Fruit fly (Drosophila melanogaster) whole organism, embryonic: Measurements from ENCODE around the gene Rad17.

Experiments used
- B-H1 ChIP-seq: fragments of 200-800 bp; sonication (Bioruptor generic); IDR thresholded peaks from 3 replicates; pipeline ENCODE4 v1.3.6; 2022; ENCODE audit warnings: missing biosample characterization, missing genetic modification characterization
- CG10209 ChIP-seq: fragments of 200-800 bp; sonication (Bioruptor generic); optimal IDR thresholded peaks from 3 replicates; lab custom pipeline; 2017; ENCODE audit warnings: missing biosample characterization, mild to moderate bottlenecking, missing genetic modification characterization, missing genetic modification reagents
- CG12299 ChIP-seq: fragments of 200-800 bp; sonication (Bioruptor generic); optimal IDR thresholded peaks from 2 replicates; lab custom pipeline; 2018; ENCODE audit warnings: missing biosample characterization, mild to moderate bottlenecking, missing genetic modification characterization
- CG13775 ChIP-seq: fragments of 200-800 bp; sonication (Bioruptor generic); optimal IDR thresholded peaks from 3 replicates; lab custom pipeline; 2017; ENCODE audit warnings: missing biosample characterization, mild to moderate bottlenecking, missing genetic modification characterization
- CG13894 ChIP-seq: fragments of 200-800 bp; sonication (Bioruptor generic); optimal IDR thresholded peaks from 3 replicates; lab custom pipeline; 2018; ENCODE audit warnings: missing biosample characterization, mild to moderate bottlenecking, missing genetic modification characterization, moderate library complexity
- CG14710 ChIP-seq: fragments of 200-800 bp; sonication (Bioruptor generic); optimal IDR thresholded peaks from 3 replicates; lab custom pipeline; 2019; ENCODE audit warnings: missing biosample characterization, mild to moderate bottlenecking, missing genetic modification characterization, moderate library complexity
- CG15601 ChIP-seq: fragments of 200-800 bp; sonication (Bioruptor generic); optimal IDR thresholded peaks from 3 replicates; lab custom pipeline; 2019; ENCODE audit warnings: missing biosample characterization, mild to moderate bottlenecking, missing genetic modification characterization, moderate library complexity
- CG18599 ChIP-seq: fragments of 200-800 bp; sonication (Bioruptor generic); optimal IDR thresholded peaks from 3 replicates; lab custom pipeline; 2017; ENCODE audit warnings: missing biosample characterization, missing genetic modification characterization, mild to moderate bottlenecking, moderate library complexity, missing genetic modification reagents
- CG2712 ChIP-seq: fragments of 200-800 bp; optimal IDR thresholded peaks from 3 replicates; lab custom pipeline; 2019; ENCODE audit warnings: missing biosample characterization, mild to moderate bottlenecking, missing genetic modification characterization, moderate library complexity
- CG31441 ChIP-seq: fragments of 200-800 bp; sonication (Bioruptor generic); IDR thresholded peaks from 2 replicates; pipeline ENCODE4 v1.3.6; 2022; ENCODE audit warnings: missing biosample characterization, missing genetic modification characterization
- CG4282 ChIP-seq: fragments of 200-800 bp; sonication (Bioruptor generic); optimal IDR thresholded peaks from 2 replicates; lab custom pipeline; 2016; ENCODE audit warnings: missing biosample characterization, missing genetic modification characterization
- CG4360 ChIP-seq: fragments of 200-800 bp; sonication (Bioruptor generic); IDR thresholded peaks from 2 replicates; pipeline ENCODE4 v1.3.6; 2022; ENCODE audit warnings: missing biosample characterization, missing genetic modification characterization
- CG5245 ChIP-seq: fragments of 200-800 bp; sonication (Bioruptor generic); optimal IDR thresholded peaks from 3 replicates; lab custom pipeline; 2016; ENCODE audit warnings: missing biosample characterization, missing genetic modification characterization
- CG6791 ChIP-seq: fragments of 200-800 bp; sonication (Bioruptor generic); IDR thresholded peaks from 3 replicates; pipeline ENCODE4 v1.3.6; 2022; ENCODE audit warnings: missing biosample characterization, missing genetic modification characterization; ENCODE audit not compliant: partially characterized antibody
- CG7786 ChIP-seq: fragments of 200-800 bp; sonication (Bioruptor generic); optimal IDR thresholded peaks from 2 replicates; lab custom pipeline; 2016; ENCODE audit warnings: missing biosample characterization, missing genetic modification characterization
- CG8924 ChIP-seq: fragments of 200-800 bp; optimal IDR thresholded peaks from 3 replicates; lab custom pipeline; 2019; ENCODE audit warnings: missing biosample characterization, mild to moderate bottlenecking, missing genetic modification characterization, moderate library complexity
- CG9876 ChIP-seq: fragments of 200-800 bp; sonication (Bioruptor generic); optimal IDR thresholded peaks from 2 replicates; lab custom pipeline; 2016; ENCODE audit warnings: missing biosample characterization, missing genetic modification characterization
- CHES-1-like ChIP-seq: fragments of 200-800 bp; sonication (Bioruptor generic); optimal IDR thresholded peaks from 2 replicates; lab custom pipeline; 2016; ENCODE audit warnings: missing biosample characterization, missing genetic modification characterization
- Camta ChIP-seq: fragments of 200-800 bp; sonication (Bioruptor generic); optimal IDR thresholded peaks from 2 replicates; lab custom pipeline; 2016; ENCODE audit warnings: missing biosample characterization, missing genetic modification characterization
- Dbx ChIP-seq: fragments of 200-800 bp; sonication (Bioruptor generic); IDR thresholded peaks from 3 replicates; pipeline ENCODE4 v1.3.6; 2022; ENCODE audit warnings: missing biosample characterization, missing genetic modification characterization
- Dfd ChIP-seq, 2 experiments: fragments of >200 bp; optimal IDR thresholded peaks; 2 replicates each; lab custom pipeline; 2017; ENCODE audit warnings: missing biosample characterization in 2 of 2, missing genetic modification characterization in 2 of 2
- Ets97D ChIP-seq: fragments of 200-800 bp; sonication (Bioruptor generic); optimal IDR thresholded peaks from 3 replicates; lab custom pipeline; 2016; ENCODE audit warnings: missing biosample characterization, missing genetic modification characterization
- Hey ChIP-seq: fragments of 200-800 bp; sonication (Bioruptor generic); optimal IDR thresholded peaks from 3 replicates; lab custom pipeline; 2018; ENCODE audit warnings: missing biosample characterization, mild to moderate bottlenecking, missing genetic modification characterization
- Hsf ChIP-seq: fragments of 200-800 bp; sonication (Bioruptor generic); optimal IDR thresholded peaks from 3 replicates; lab custom pipeline; 2016; ENCODE audit warnings: missing biosample characterization, missing genetic modification characterization
- Lhr ChIP-seq: fragments of 200-800 bp; sonication (Bioruptor generic); optimal IDR thresholded peaks from 3 replicates; lab custom pipeline; 2017; ENCODE audit warnings: mild to moderate bottlenecking, missing biosample characterization, missing genetic modification reagents, missing genetic modification characterization
- Lim3 ChIP-seq: fragments of 200-800 bp; sonication (Bioruptor generic); IDR thresholded peaks from 2 replicates; pipeline ENCODE4 v1.3.6; 2022; ENCODE audit warnings: missing biosample characterization, missing genetic modification characterization
- Mad ChIP-seq: fragments of 200-800 bp; sonication (Bioruptor generic); optimal IDR thresholded peaks from 2 replicates; lab custom pipeline; 2016; ENCODE audit warnings: missing biosample characterization, missing genetic modification characterization
- Vsx1 ChIP-seq: fragments of 200-800 bp; sonication (Bioruptor generic); optimal IDR thresholded peaks from 2 replicates; lab custom pipeline; 2017; ENCODE audit warnings: missing biosample characterization, mild to moderate bottlenecking, missing genetic modification characterization, missing genetic modification reagents
- ab ChIP-seq: fragments of 200-800 bp; sonication (Bioruptor generic); optimal IDR thresholded peaks from 2 replicates; lab custom pipeline; 2016; ENCODE audit warnings: missing biosample characterization, missing genetic modification characterization
- ash1 ChIP-seq: fragments of 200-800 bp; sonication (Bioruptor generic); optimal IDR thresholded peaks from 2 replicates; lab custom pipeline; 2018; ENCODE audit warnings: missing biosample characterization, mild to moderate bottlenecking, missing genetic modification characterization
- az2 ChIP-seq: fragments of 200-800 bp; sonication (Bioruptor generic); optimal IDR thresholded peaks from 3 replicates; lab custom pipeline; 2016; ENCODE audit warnings: missing biosample characterization, missing genetic modification characterization
- br ChIP-seq: fragments of >200 bp; optimal IDR thresholded peaks from 2 replicates; lab custom pipeline; 2017
- cg ChIP-seq: fragments of 200-800 bp; sonication (Bioruptor generic); optimal IDR thresholded peaks from 3 replicates; lab custom pipeline; 2019; ENCODE audit warnings: missing biosample characterization, mild to moderate bottlenecking, missing genetic modification characterization, moderate library complexity
- crp ChIP-seq, 2 experiments: fragments of 200-800 bp; sonication (Bioruptor generic); optimal IDR thresholded peaks; 2 replicates in 1 of 2; 3 replicates in 1 of 2; lab custom pipeline; 2017; ENCODE audit warnings: missing biosample characterization in 2 of 2, missing genetic modification characterization in 2 of 2, mild to moderate bottlenecking in 1 of 2, moderate library complexity in 1 of 2
- disco-r ChIP-seq: fragments of 200-800 bp; sonication (Bioruptor generic); optimal IDR thresholded peaks from 2 replicates; lab custom pipeline; 2016; ENCODE audit warnings: missing biosample characterization, missing genetic modification characterization
- eyg ChIP-seq: fragments of 200-800 bp; sonication (Bioruptor generic); optimal IDR thresholded peaks from 3 replicates; lab custom pipeline; 2016; ENCODE audit warnings: missing biosample characterization, missing genetic modification characterization
- gcm ChIP-seq: fragments of 200-800 bp; sonication (Bioruptor generic); optimal IDR thresholded peaks from 2 replicates; lab custom pipeline; 2019; ENCODE audit warnings: missing biosample characterization, mild to moderate bottlenecking, missing genetic modification characterization, moderate library complexity
- gfzf ChIP-seq: fragments of 200-800 bp; sonication (Bioruptor generic); optimal IDR thresholded peaks from 2 replicates; lab custom pipeline; 2016; ENCODE audit warnings: missing biosample characterization, mild to moderate bottlenecking, missing genetic modification characterization, moderate library complexity
- ham ChIP-seq: fragments of 200-800 bp; sonication (Bioruptor generic); IDR thresholded peaks from 2 replicates; pipeline ENCODE4 v1.3.6; 2022; ENCODE audit warnings: missing biosample characterization, missing genetic modification characterization
- kah ChIP-seq: fragments of 200-800 bp; sonication (Bioruptor generic); optimal IDR thresholded peaks from 2 replicates; lab custom pipeline; 2018; ENCODE audit warnings: missing biosample characterization, mild to moderate bottlenecking, missing genetic modification characterization
- nau ChIP-seq: fragments of 200-800 bp; sonication (Bioruptor generic); optimal IDR thresholded peaks from 3 replicates; lab custom pipeline; 2017; ENCODE audit warnings: missing biosample characterization, mild to moderate bottlenecking, missing genetic modification characterization, missing genetic modification reagents
- phol ChIP-seq: fragments of 200-800 bp; sonication (Bioruptor generic); optimal IDR thresholded peaks from 3 replicates; lab custom pipeline; 2018; ENCODE audit warnings: missing biosample characterization, mild to moderate bottlenecking, missing genetic modification characterization, moderate library complexity
- pzg ChIP-seq: fragments of 200-800 bp; sonication (Bioruptor generic); optimal IDR thresholded peaks from 3 replicates; lab custom pipeline; 2018; ENCODE audit warnings: missing biosample characterization, mild to moderate bottlenecking, missing genetic modification characterization, moderate library complexity
- run ChIP-seq: fragments of 200-800 bp; sonication (Bioruptor generic); optimal IDR thresholded peaks from 3 replicates; lab custom pipeline; 2018; ENCODE audit warnings: missing biosample characterization, mild to moderate bottlenecking, missing genetic modification characterization
- salm ChIP-seq: fragments of 200-800 bp; sonication (Bioruptor generic); optimal IDR thresholded peaks from 2 replicates; lab custom pipeline; 2018; ENCODE audit warnings: missing biosample characterization, mild to moderate bottlenecking, missing genetic modification characterization
- scrt ChIP-seq: fragments of 200-800 bp; sonication (Bioruptor generic); optimal IDR thresholded peaks from 2 replicates; lab custom pipeline; 2018; ENCODE audit warnings: missing biosample characterization, mild to moderate bottlenecking, missing genetic modification characterization, moderate library complexity
- sqz ChIP-seq: fragments of 200-800 bp; sonication (Bioruptor generic); optimal IDR thresholded peaks from 3 replicates; lab custom pipeline; 2018; ENCODE audit warnings: missing biosample characterization, mild to moderate bottlenecking, missing genetic modification characterization
- tgo ChIP-seq: fragments of 200-800 bp; sonication (Bioruptor generic); IDR thresholded peaks from 3 replicates; pipeline ENCODE4 v1.3.6; 2022; ENCODE audit warnings: missing biosample characterization, missing genetic modification characterization
- twi ChIP-seq: fragments of 200-800 bp; optimal IDR thresholded peaks from 2 replicates; lab custom pipeline; 2019; ENCODE audit warnings: missing biosample characterization, mild to moderate bottlenecking, missing genetic modification characterization, moderate library complexity
- vnd ChIP-seq: fragments of 200-800 bp; sonication (Bioruptor generic); IDR thresholded peaks from 3 replicates; pipeline ENCODE4 v1.3.6; 2022; ENCODE audit warnings: missing biosample characterization, missing genetic modification characterization; ENCODE audit not compliant: partially characterized antibody

The Rad17 gene

DNA sequence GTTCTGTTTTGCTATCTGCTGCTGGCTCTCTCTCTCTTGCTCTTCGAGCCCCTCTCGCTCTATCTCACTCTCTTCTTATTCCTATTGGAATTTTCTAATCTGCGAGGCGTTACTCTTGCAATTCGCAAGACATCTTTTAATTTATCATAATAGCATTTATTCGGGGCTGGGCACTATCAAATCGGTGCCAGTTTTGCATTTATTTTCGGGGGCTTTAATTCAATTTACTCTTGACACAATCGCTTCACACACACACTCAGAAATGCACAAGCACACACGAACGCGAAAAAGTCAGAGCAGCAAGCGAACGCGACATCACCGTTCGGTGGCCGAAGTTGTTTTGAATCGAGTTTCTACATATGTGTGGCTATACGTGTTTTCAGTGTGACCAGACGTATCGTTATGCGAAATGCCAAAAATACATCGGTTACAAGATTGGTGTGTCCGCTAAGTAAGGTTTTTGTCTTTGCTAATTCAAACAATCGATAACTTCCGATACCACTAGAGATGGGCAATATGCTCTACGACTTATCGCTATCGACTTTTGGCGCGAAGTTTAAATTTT is 34.0 kb upstream of the Rad17 start, which contains the start of gene Meltrin (continued):
- TF ChIP-seq CG4360 (GFP tag; lab: Robert Waterston, UW) (no peak), gfzf (peak; percentile 97), disco-r (peak; percentile 33), nau (GFP tag; lab: Kevin White, UChicago) (peak; percentile 3), CG15601 (tag; lab: Kevin White, UChicago) (peak; percentile 66), phol (tag; lab: Kevin White, UChicago) (peak; percentile 44), crp (GFP tag; optimal IDR thresholded peaks at IDR 0.05; lab: Kevin White, UChicago) (peak in 1 of 2 experiments; percentile 49), CG4282 (GFP tag; lab: Kevin White, UChicago) (peak; percentile 38), CG6791 (GFP tag; lab: Robert Waterston, UW) (no peak), CG31441 (GFP tag; lab: Robert Waterston, UW) (no peak), Camta (GFP tag; lab: Kevin White, UChicago) (no peak), CG7786 (peak; percentile 0), sqz (peak; percentile 59), CG18599 (GFP tag; lab: Kevin White, UChicago) (peak; percentile 30), gcm (GFP tag; lab: Kevin White, UChicago) (peak; percentile 66), CG13775 (GFP tag; lab: Kevin White, UChicago) (peak; percentile 47), CG8924 (tag; lab: Kevin White, UChicago) (peak; percentile 81), CG12299 (tag; lab: Kevin White, UChicago) (peak; percentile 41), tgo (no peak), run (peak; percentile 42), CG2712 (tag; lab: Kevin White, UChicago) (peak; percentile 71), B-H1 (GFP tag; lab: Robert Waterston, UW) (no peak), Lim3 (no peak), CG10209 (GFP tag; lab: Kevin White, UChicago) (peak; percentile 43), az2 (GFP tag; lab: Kevin White, UChicago) (peak; percentile 32), twi (tag; lab: Kevin White, UChicago) (peak; percentile 61), eyg (GFP tag; lab: Kevin White, UChicago) (peak; percentile 28), CG14710 (tag; lab: Kevin White, UChicago) (peak; percentile 77), CHES-1-like (GFP tag; lab: Kevin White, UChicago) (peak; percentile 48), scrt (GFP tag; lab: Kevin White, UChicago) (peak; percentile 61), CG13894 (tag; lab: Kevin White, UChicago) (peak; percentile 83), kah (peak; percentile 35), Mad (GFP tag; lab: Kevin White, UChicago) (peak; percentile 62), cg (GFP tag; lab: Kevin White, UChicago) (peak; percentile 97), Dfd (GFP tag; optimal IDR thresholded peaks at IDR 0.05; lab: Kevin White, UChicago) (no peak), ash1 (peak; percentile 54), Hsf (peak; percentile 4), Vsx1 (GFP tag; lab: Kevin White, UChicago) (peak; percentile 10), Hey (tag; lab: Kevin White, UChicago) (peak; percentile 37), pzg (GFP tag; lab: Kevin White, UChicago) (peak; percentile 99), Ets97D (peak; percentile 77), CG9876 (peak; percentile 45), Lhr (peak; percentile 98), vnd (GFP tag; lab: Robert Waterston, UW) (no peak), Dbx (GFP tag; lab: Robert Waterston, UW) (no peak), ab (GFP tag; lab: Kevin White, UChicago) (peak; percentile 17), CG5245 (GFP tag; lab: Kevin White, UChicago) (peak; percentile 13), salm (peak; percentile 17), br (lab: Kevin White, UChicago) (no peak), ham (GFP tag; lab: Robert Waterston, UW) (no peak)
